Fruit fly (Drosophila melanogaster) whole organism, embryonic: ENCODE results near the gene Nprl3.

Experiments
- B-H2 ChIP-seq: fragments of 200-800 bp; sonication (Bioruptor generic); optimal IDR thresholded peaks from 2 replicates; lab custom pipeline; 2018; ENCODE audit warnings: missing biosample characterization, mild to moderate bottlenecking, missing genetic modification characterization
- BEAF-32 ChIP-seq: fragments of 200-800 bp; sonication (Bioruptor generic); optimal IDR thresholded peaks from 3 replicates; lab custom pipeline; 2017; ENCODE audit warnings: missing biosample characterization, missing genetic modification characterization, mild to moderate bottlenecking, moderate library complexity, missing genetic modification reagents
- Bgb ChIP-seq: fragments of 200-800 bp; sonication (Bioruptor generic); IDR thresholded peaks from 2 replicates; pipeline ENCODE4 v1.3.6; 2022; ENCODE audit warnings: missing biosample characterization, missing genetic modification characterization; ENCODE audit not compliant: partially characterized antibody
- CG10267 ChIP-seq: fragments of 200-800 bp; sonication (Bioruptor generic); optimal IDR thresholded peaks from 2 replicates; lab custom pipeline; 2018; ENCODE audit warnings: missing biosample characterization, mild to moderate bottlenecking, missing genetic modification characterization, moderate library complexity
- CG10959 ChIP-seq: fragments of 200-800 bp; sonication (Bioruptor generic); IDR thresholded peaks from 2 replicates; pipeline ENCODE4 v1.3.6; 2022; ENCODE audit warnings: missing biosample characterization, missing genetic modification characterization
- CG11093 ChIP-seq: fragments of 200-800 bp; sonication (Bioruptor generic); IDR thresholded peaks from 3 replicates; pipeline ENCODE4 v1.3.6; 2022; ENCODE audit warnings: missing biosample characterization, missing genetic modification characterization
- CG13287 ChIP-seq: fragments of 200-800 bp; sonication (Bioruptor generic); IDR thresholded peaks from 2 replicates; pipeline ENCODE4 v1.3.6; 2022; ENCODE audit warnings: missing biosample characterization, missing genetic modification characterization; ENCODE audit not compliant: partially characterized antibody
- CG13296 ChIP-seq: fragments of 200-800 bp; sonication (Bioruptor generic); optimal IDR thresholded peaks from 3 replicates; lab custom pipeline; 2018; ENCODE audit warnings: missing biosample characterization, mild to moderate bottlenecking, missing genetic modification characterization
- CG15514 ChIP-seq: fragments of 200-800 bp; sonication (Bioruptor generic); optimal IDR thresholded peaks from 3 replicates; lab custom pipeline; 2017; ENCODE audit warnings: missing biosample characterization, missing genetic modification characterization, mild to moderate bottlenecking, moderate library complexity, missing genetic modification reagents
- CG16815 ChIP-seq: fragments of 200-800 bp; sonication (Bioruptor generic); optimal IDR thresholded peaks from 3 replicates; lab custom pipeline; 2017; ENCODE audit warnings: missing biosample characterization, mild to moderate bottlenecking, missing genetic modification characterization
- CG2199 ChIP-seq: fragments of 200-800 bp; sonication (Bioruptor generic); IDR thresholded peaks from 3 replicates; pipeline ENCODE4 v1.3.6; 2022; ENCODE audit warnings: missing biosample characterization, missing genetic modification characterization
- CG31388 ChIP-seq: fragments of 200-800 bp; sonication (Bioruptor generic); optimal IDR thresholded peaks from 2 replicates; lab custom pipeline; 2016; ENCODE audit warnings: missing biosample characterization, missing genetic modification characterization
- CG32767 ChIP-seq: fragments of 200-800 bp; sonication (Bioruptor generic); IDR thresholded peaks from 2 replicates; pipeline ENCODE4 v1.3.6; 2022; ENCODE audit warnings: missing biosample characterization, missing genetic modification characterization
- CG3838 ChIP-seq: fragments of 200-800 bp; sonication (Bioruptor generic); optimal IDR thresholded peaks from 3 replicates; lab custom pipeline; 2016; ENCODE audit warnings: missing biosample characterization, missing genetic modification characterization
- CG4328 ChIP-seq: fragments of 200-800 bp; sonication (Bioruptor generic); optimal IDR thresholded peaks from 3 replicates; lab custom pipeline; 2017; ENCODE audit warnings: missing biosample characterization, missing genetic modification reagents, missing genetic modification characterization
- CG4854 ChIP-seq: fragments of 200-800 bp; sonication (Bioruptor generic); optimal IDR thresholded peaks from 2 replicates; lab custom pipeline; 2016; ENCODE audit warnings: missing biosample characterization, missing genetic modification characterization, inconsistent platforms
- CG6654 ChIP-seq: fragments of 200-800 bp; sonication (Bioruptor generic); optimal IDR thresholded peaks from 2 replicates; lab custom pipeline; 2017; ENCODE audit warnings: missing biosample characterization, mild to moderate bottlenecking, missing genetic modification characterization
- CG6791 ChIP-seq: fragments of 200-800 bp; sonication (Bioruptor generic); IDR thresholded peaks from 3 replicates; pipeline ENCODE4 v1.3.6; 2022; ENCODE audit warnings: missing biosample characterization, missing genetic modification characterization; ENCODE audit not compliant: partially characterized antibody
- CG8290 ChIP-seq, 3 experiments: fragments of 200-800 bp; sonication (Bioruptor generic); optimal IDR thresholded peaks; 2 replicates each; lab custom pipeline; 2016 to 2019; ENCODE audit warnings: missing biosample characterization in 3 of 3, missing genetic modification characterization in 3 of 3, mild to moderate bottlenecking in 2 of 3, moderate library complexity in 1 of 3
- CG9932 ChIP-seq: fragments of 200-800 bp; sonication (Bioruptor generic); IDR thresholded peaks from 2 replicates; pipeline ENCODE4 v1.3.6; 2022; ENCODE audit warnings: missing biosample characterization, missing genetic modification characterization
- E2f1 ChIP-seq: fragments of 200-800 bp; sonication (Bioruptor generic); IDR thresholded peaks from 2 replicates; pipeline ENCODE4 v1.3.6; 2022; ENCODE audit warnings: missing biosample characterization, missing genetic modification characterization
- E2f2 ChIP-seq: fragments of 200-800 bp; sonication (Bioruptor generic); IDR thresholded peaks from 2 replicates; pipeline ENCODE4 v1.3.6; 2022; ENCODE audit warnings: missing biosample characterization, missing genetic modification characterization
- ERR ChIP-seq: fragments of 200-800 bp; sonication (Bioruptor generic); optimal IDR thresholded peaks from 2 replicates; lab custom pipeline; 2016; ENCODE audit warnings: missing biosample characterization, missing genetic modification characterization
- Gug ChIP-seq: fragments of 200-800 bp; sonication (Bioruptor generic); IDR thresholded peaks from 4 replicates; pipeline ENCODE4 v1.3.6; 2022; ENCODE audit warnings: missing biosample characterization, missing genetic modification characterization
- HLHmδ ChIP-seq: fragments of 200-800 bp; sonication (Bioruptor generic); optimal IDR thresholded peaks from 2 replicates; lab custom pipeline; 2018; ENCODE audit warnings: missing biosample characterization, mild to moderate bottlenecking, missing genetic modification characterization, moderate library complexity
- HmgZ ChIP-seq: fragments of 200-800 bp; sonication (Bioruptor generic); optimal IDR thresholded peaks from 2 replicates; lab custom pipeline; 2018; ENCODE audit warnings: missing biosample characterization, mild to moderate bottlenecking, missing genetic modification characterization
- MTF-1 ChIP-seq: fragments of 200-800 bp; sonication (Bioruptor generic); optimal IDR thresholded peaks from 2 replicates; lab custom pipeline; 2018; ENCODE audit warnings: missing biosample characterization, mild to moderate bottlenecking, missing genetic modification characterization, borderline replicate concordance
- Nf-YC ChIP-seq: fragments of 200-800 bp; optimal IDR thresholded peaks from 3 replicates; lab custom pipeline; 2019; ENCODE audit warnings: missing biosample characterization, mild to moderate bottlenecking, missing genetic modification characterization, moderate library complexity
- NfI ChIP-seq: fragments of 200-800 bp; sonication (Bioruptor generic); optimal IDR thresholded peaks from 3 replicates; lab custom pipeline; 2018; ENCODE audit warnings: missing biosample characterization, mild to moderate bottlenecking, missing genetic modification characterization, moderate library complexity
- Opbp ChIP-seq: fragments of 200-800 bp; sonication (Bioruptor generic); IDR thresholded peaks from 3 replicates; pipeline ENCODE4 v1.3.6; 2022; ENCODE audit warnings: missing biosample characterization, missing genetic modification characterization; ENCODE audit not compliant: partially characterized antibody
- PHDP ChIP-seq: fragments of 200-800 bp; sonication (Bioruptor generic); optimal IDR thresholded peaks from 3 replicates; lab custom pipeline; 2018; ENCODE audit warnings: missing biosample characterization, mild to moderate bottlenecking, missing genetic modification characterization, moderate library complexity
- Six4 ChIP-seq: fragments of 200-800 bp; sonication (Bioruptor generic); optimal IDR thresholded peaks from 2 replicates; lab custom pipeline; 2016; ENCODE audit warnings: missing biosample characterization, missing genetic modification characterization
- TFAM ChIP-seq: fragments of 200-800 bp; sonication (Bioruptor generic); optimal IDR thresholded peaks from 2 replicates; lab custom pipeline; 2017; ENCODE audit warnings: missing biosample characterization, missing genetic modification characterization, inconsistent platforms
- Usf ChIP-seq: fragments of 200-800 bp; sonication (Bioruptor generic); optimal IDR thresholded peaks from 2 replicates; lab custom pipeline; 2017; ENCODE audit warnings: missing genotype, missing biosample characterization, missing genetic modification characterization
- abd-A ChIP-seq: fragments of 200-800 bp; sonication (Bioruptor generic); optimal IDR thresholded peaks from 3 replicates; lab custom pipeline; 2019; ENCODE audit warnings: missing biosample characterization, mild to moderate bottlenecking, missing genetic modification characterization, moderate library complexity
- da ChIP-seq: fragments of 200-800 bp; sonication (Bioruptor generic); optimal IDR thresholded peaks from 2 replicates; lab custom pipeline; 2016; ENCODE audit warnings: missing biosample characterization, missing genetic modification characterization
- fu2 ChIP-seq: fragments of 200-800 bp; sonication (Bioruptor generic); optimal IDR thresholded peaks from 2 replicates; lab custom pipeline; 2016; ENCODE audit warnings: missing biosample characterization, missing genetic modification characterization
- hb ChIP-seq: fragments of 200-800 bp; sonication (Bioruptor generic); IDR thresholded peaks from 3 replicates; pipeline ENCODE4 v1.3.6; 2022; ENCODE audit warnings: missing biosample characterization, missing genetic modification characterization; ENCODE audit not compliant: partially characterized antibody
- her ChIP-seq: fragments of 200-800 bp; sonication (Bioruptor generic); optimal IDR thresholded peaks from 2 replicates; lab custom pipeline; 2016; ENCODE audit warnings: missing biosample characterization, missing genetic modification characterization
- ken ChIP-seq: fragments of 200-800 bp; sonication (Bioruptor generic); IDR thresholded peaks from 3 replicates; pipeline ENCODE4 v1.3.6; 2022; ENCODE audit warnings: missing biosample characterization, missing genetic modification characterization
- mam ChIP-seq: fragments of 200-800 bp; sonication (Bioruptor generic); optimal IDR thresholded peaks from 3 replicates; lab custom pipeline; 2016; ENCODE audit warnings: missing biosample characterization, missing genetic modification characterization
- oc ChIP-seq: fragments of 200-800 bp; sonication (Bioruptor generic); optimal IDR thresholded peaks from 2 replicates; lab custom pipeline; 2018; ENCODE audit warnings: missing biosample characterization, mild to moderate bottlenecking, missing genetic modification characterization, moderate library complexity
- pan ChIP-seq, 4 experiments: fragments of >200 bp in 3 of 4; fragments of 200-800 bp in 1 of 4; sonication (Bioruptor generic) in 1 of 4; optimal IDR thresholded peaks in 3 of 4; IDR thresholded peaks in 1 of 4; 2 replicates each; pipeline versions ENCODE4 v1.3.6 to Lab custom; 2017 to 2022; ENCODE audit warnings: missing biosample characterization in 2 of 4, missing genetic modification characterization in 2 of 4, mixed read lengths in 1 of 4
- sug ChIP-seq: fragments of 200-800 bp; optimal IDR thresholded peaks from 2 replicates; lab custom pipeline; 2019; ENCODE audit warnings: missing biosample characterization, mild to moderate bottlenecking, missing genetic modification characterization, moderate library complexity
- tio ChIP-seq: fragments of 200-800 bp; sonication (Bioruptor generic); optimal IDR thresholded peaks from 2 replicates; lab custom pipeline; 2017; ENCODE audit warnings: missing biosample characterization, missing genetic modification characterization, inconsistent platforms
- trem ChIP-seq: fragments of 200-800 bp; optimal IDR thresholded peaks from 3 replicates; lab custom pipeline; 2019; ENCODE audit warnings: missing biosample characterization, mild to moderate bottlenecking, missing genetic modification characterization, moderate library complexity
- vvl ChIP-seq: fragments of 200-800 bp; sonication (Bioruptor generic); IDR thresholded peaks from 2 replicates; pipeline ENCODE4 v1.3.6; 2022; ENCODE audit warnings: missing biosample characterization, missing genetic modification characterization
- wek ChIP-seq: fragments of 200-800 bp; sonication (Bioruptor generic); optimal IDR thresholded peaks from 3 replicates; lab custom pipeline; 2018; ENCODE audit warnings: missing biosample characterization, mild to moderate bottlenecking, missing genetic modification characterization, moderate library complexity

Gene Nprl3

dm6 chr3L:14004041-14004407 is 2.3 kb upstream of the Nprl3 start (continued):
- TF ChIP-seq CG10267 (tag; lab: Kevin White, UChicago) (peak; percentile 2), CG16815 (no peak), BEAF-32 (GFP tag; lab: Kevin White, UChicago) (peak; percentile 8), CG32767 (GFP tag; lab: Robert Waterston, UW) (0 out of 2 replicates have a peak, but pooled peaks have one; percentile 31), CG13287 (GFP tag; lab: Robert Waterston, UW) (peak; percentile 33; the same call in 1 of the 2 replicates), CG6791 (0 out of 3 replicates have a peak, but pooled peaks have one; percentile 16), her (GFP tag; lab: Kevin White, UChicago) (no peak), NfI (peak; percentile 36), CG8290 (GFP tag; optimal IDR thresholded peaks at IDR 0.05; lab: Kevin White, UChicago) (no peak), CG8290 (tag; optimal IDR thresholded peaks at IDR 0.05; lab: Kevin White, UChicago) (peak; percentile 62 to 69), B-H2 (GFP tag; lab: Kevin White, UChicago) (peak; percentile 74), Opbp (GFP tag; lab: Robert Waterston, UW) (peak; percentile 100), trem (tag; lab: Kevin White, UChicago) (peak; percentile 21), tio (GFP tag; lab: Kevin White, UChicago) (no peak), PHDP (tag; lab: Kevin White, UChicago) (peak; percentile 35), sug (peak; percentile 21), hb (GFP tag; lab: Robert Waterston, UW) (no peak), CG10959 (GFP tag; lab: Robert Waterston, UW) (0 out of 2 replicates have a peak, but pooled peaks have one; percentile 28), wek (GFP tag; lab: Kevin White, UChicago) (peak; percentile 11), TFAM (GFP tag; lab: Kevin White, UChicago) (no peak), CG6654 (no peak), CG15514 (GFP tag; lab: Kevin White, UChicago) (peak; percentile 19), CG4854 (GFP tag; lab: Kevin White, UChicago) (no peak), CG11093 (peak; percentile 27; the same call in 1 of the 3 replicates), CG2199 (GFP tag; lab: Robert Waterston, UW) (peak; percentile 64; the same call in 2 of the 3 replicates), CG31388 (GFP tag; lab: Kevin White, UChicago) (no peak), Bgb (GFP tag; lab: Robert Waterston, UW) (0 out of 2 replicates have a peak, but pooled peaks have one; percentile 44), Nf-YC (tag; lab: Kevin White, UChicago) (peak; percentile 66), oc (tag; lab: Kevin White, UChicago) (peak; percentile 12), CG3838 (no peak), da (no peak), CG13296 (GFP tag; lab: Kevin White, UChicago) (peak; percentile 29), Gug (GFP tag; lab: Robert Waterston, UW) (no peak), E2f2 (GFP tag; lab: Robert Waterston, UW) (0 out of 2 replicates have a peak, but pooled peaks have one; percentile 17), HLHmδ (GFP tag; lab: Kevin White, UChicago) (peak; percentile 68), CG4328 (GFP tag; lab: Kevin White, UChicago) (peak; percentile 23), ERR (GFP tag; lab: Kevin White, UChicago) (no peak), pan (optimal IDR thresholded peaks at IDR 0.05; lab: Kevin White, UChicago) (no peak), pan (GFP tag; optimal IDR thresholded peaks at IDR 0.05 in 1 of 2, IDR thresholded peaks at IDR 0.05 in 1 of 2) (peak in 1 of 2 experiments; percentile 37), Usf (no peak), abd-A (peak; percentile 82), fu2 (GFP tag; lab: Kevin White, UChicago) (no peak), vvl (GFP tag; lab: Robert Waterston, UW) (peak; percentile 37; the same call in 1 of the 2 replicates), CG9932 (GFP tag; lab: Robert Waterston, UW) (peak; percentile 51; the same call in 1 of the 2 replicates), ken (GFP tag; lab: Robert Waterston, UW) (no peak), E2f1 (GFP tag; lab: Robert Waterston, UW) (no peak), HmgZ (tag; lab: Kevin White, UChicago) (peak; percentile 37), Six4 (GFP tag; lab: Kevin White, UChicago) (no peak), MTF-1 (peak; percentile 64), mam (GFP tag; lab: Kevin White, UChicago) (no peak)
